Worm (Caenorhabditis elegans) whole organism, L1 larva: ENCODE results near the gene vglu-3.
"Not testable (repeated sequence)": the region's sequence is repeated elsewhere in the genome, so short reads cannot be mapped to it uniquely, and the experiment has no call there.

Source experiments
- ceh-82 ChIP-seq, 3 experiments: fragments of 150-350 bp in 1 of 3; sonication (generic microtip) in 2 of 3; optimal IDR thresholded peaks; 2 replicates each; lab custom pipeline; 2014 to 2017; ENCODE audit warnings: missing biosample characterization in 3 of 3, missing genetic modification characterization in 3 of 3
- fos-1 ChIP-seq: fragments of 150-350 bp; optimal IDR thresholded peaks from 2 replicates; lab custom pipeline; 2014; ENCODE audit warnings: missing biosample characterization, missing genetic modification characterization
- lin-13 ChIP-seq: fragments of 150-350 bp; optimal IDR thresholded peaks from 2 replicates; lab custom pipeline; 2014; ENCODE audit warnings: missing biosample characterization, missing genetic modification reagents, missing genetic modification characterization
- lin-39 ChIP-seq: fragments of 150-350 bp; optimal IDR thresholded peaks from 2 replicates; lab custom pipeline; 2014; ENCODE audit warnings: missing biosample characterization, missing genetic modification reagents, missing genetic modification characterization
- lsy-2 ChIP-seq, 2 experiments: fragments of 150-350 bp; optimal IDR thresholded peaks; 2 replicates each; lab custom pipeline; 2014; ENCODE audit warnings: missing biosample characterization in 2 of 2, missing genetic modification characterization in 2 of 2
- mdl-1 ChIP-seq, 2 experiments: fragments of 150-350 bp; optimal IDR thresholded peaks; 2 replicates each; lab custom pipeline; 2014 to 2017; ENCODE audit warnings: missing biosample characterization in 2 of 2, missing genetic modification characterization in 2 of 2, inconsistent platforms in 1 of 2
- nhr-11 ChIP-seq: fragments of 150-350 bp; optimal IDR thresholded peaks from 2 replicates; lab custom pipeline; 2014; ENCODE audit warnings: missing biosample characterization, missing genetic modification characterization
- nhr-12 ChIP-seq: sonication (generic microtip); optimal IDR thresholded peaks from 2 replicates; lab custom pipeline; 2017; ENCODE audit warnings: missing biosample characterization, missing genetic modification characterization
- nhr-19 ChIP-seq: fragments of 200-800 bp; sonication (Bioruptor generic); conservative IDR thresholded peaks from 2 replicates; pipeline ENCODE4 v1.3.6; 2022; ENCODE audit warnings: missing genetic modification characterization, missing compliant biosample characterization
- rnt-1 ChIP-seq: sonication (generic microtip); optimal IDR thresholded peaks from 2 replicates; lab custom pipeline; 2016; ENCODE audit warnings: mild to moderate bottlenecking, missing genetic modification characterization, moderate library complexity, missing compliant biosample characterization
- skn-1 ChIP-seq: fragments of 150-350 bp; optimal IDR thresholded peaks from 2 replicates; lab custom pipeline; 2014; ENCODE audit warnings: missing biosample characterization, missing genetic modification characterization
- ztf-11 ChIP-seq, 2 experiments: sonication (generic microtip); optimal IDR thresholded peaks; 2 replicates each; lab custom pipeline; 2016 to 2017; ENCODE audit warnings: missing genetic modification characterization in 2 of 2, missing biosample characterization in 1 of 2, missing compliant biosample characterization in 1 of 2

ce11 chrIII:10316653-10317052, 16.5 kb downstream of the vglu-3 start:
- not testable (repeated sequence) for TF ChIP-seq skn-1 (tag; lab: Kevin White, UChicago); lin-13 (GFP tag; lab: Kevin White, UChicago); rnt-1; fos-1; lsy-2 (tag; optimal IDR thresholded peaks at IDR 0.05; lab: Kevin White, UChicago); mdl-1 (tag; optimal IDR thresholded peaks at IDR 0.05; lab: Kevin White, UChicago); nhr-11; nhr-12; ztf-11 (tag; optimal IDR thresholded peaks at IDR 0.05; lab: Kevin White, UChicago); lin-39 (tag; lab: Kevin White, UChicago); nhr-19 (GFP tag; lab: Robert Waterston, UW); ceh-82 (tag; optimal IDR thresholded peaks at IDR 0.05; lab: Kevin White, UChicago)
